Fruit fly (Drosophila melanogaster) whole organism, wandering third instar larva: ENCODE measurements around the gene CLS.

Experiments
- Abd-B ChIP-seq: fragments of >200 bp; optimal IDR thresholded peaks from 2 replicates; lab custom pipeline; 2017; ENCODE audit warnings: missing biosample characterization, missing genetic modification characterization
- Hr78 ChIP-seq: fragments of >200 bp; optimal IDR thresholded peaks from 2 replicates; lab custom pipeline; 2017; ENCODE audit warnings: missing biosample characterization, missing genetic modification characterization
- sv ChIP-seq: fragments of 200-800 bp; sonication (Bioruptor generic); optimal IDR thresholded peaks from 3 replicates; lab custom pipeline; 2016; ENCODE audit warnings: missing biosample characterization, missing genetic modification characterization

DNA sequence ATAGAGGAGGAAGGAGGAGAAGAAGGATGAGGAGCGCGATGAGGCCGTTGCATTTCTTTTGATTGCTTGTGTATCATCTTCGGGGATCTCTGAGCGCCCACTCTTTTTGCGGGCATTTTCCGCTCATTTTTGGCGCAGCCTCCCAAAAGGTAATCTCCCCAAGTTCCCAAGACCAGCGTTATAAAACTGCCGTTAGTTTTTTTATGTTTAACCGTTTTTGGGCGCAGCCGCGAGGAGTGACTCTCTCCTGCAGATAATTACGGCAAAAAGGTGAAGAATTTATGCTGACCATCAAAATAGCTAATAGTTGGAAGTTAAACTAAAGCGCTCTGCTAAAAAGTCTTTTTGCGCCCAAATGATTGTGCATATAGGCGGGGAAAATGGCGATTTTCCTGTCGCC lies 48.8 kb downstream of the CLS start:
- no peak for TF ChIP-seq sv (GFP tag; lab: Kevin White, UChicago)
- no peak for TF ChIP-seq Abd-B (GFP tag; lab: Kevin White, UChicago)
- TF ChIP-seq Hr78 (GFP tag; lab: Kevin White, UChicago) = no peak
